Worm (Caenorhabditis elegans): ENCODE measurements around the gene Y43F8B.14.

Y43F8B.14 gene

ce11 chrV:19410663-19411062, 45.1 kb downstream of the Y43F8B.14 start, which contains the start of gene C25F9.5:
Gene C25F9.5 (minus strand): TSS chrV:19410857.
- TF ChIP-seq cebp-1 (GFP tag; IDR thresholded peaks at IDR 0.05) (peak; percentile 69; the same call in 1 of the 2 replicates), cebp-1 (tag; optimal IDR thresholded peaks at IDR 0.05) (peak; percentile 70), nhr-80 (tag; optimal IDR thresholded peaks at IDR 0.05) (peak; percentile 70), zfh-2 (GFP tag; conservative IDR thresholded peaks at IDR 0.05) (no peak), ceh-100 (GFP tag; IDR thresholded peaks at IDR 0.05) (no peak)

- no peak for TF ChIP-seq bed-2 (GFP tag; IDR thresholded peaks at IDR 0.05)
- no peak for TF ChIP-seq let-607 (tag; optimal IDR thresholded peaks at IDR 0.05)
- TF ChIP-seq rec-8 (tag; optimal IDR thresholded peaks at IDR 0.05) = no peak
- no peak for TF ChIP-seq hlh-26 (GFP tag; conservative IDR thresholded peaks at IDR 0.05)
- TF ChIP-seq aptf-2 (GFP tag; conservative IDR thresholded peaks at IDR 0.05) = no peak
- no peak for TF ChIP-seq lsl-1 (GFP tag; optimal IDR thresholded peaks at IDR 0.05)
- no peak for TF ChIP-seq rpc-1 (optimal IDR thresholded peaks at IDR 0.05)
- no peak for TF ChIP-seq rpc-1 (tag; optimal IDR thresholded peaks at IDR 0.05)
- TF ChIP-seq ccch-3 (GFP tag; optimal IDR thresholded peaks at IDR 0.05) = no peak
- TF ChIP-seq lir-1 (GFP tag; conservative IDR thresholded peaks at IDR 0.05) = no peak
- no peak for TF ChIP-seq nhr-120 (GFP tag; IDR thresholded peaks at IDR 0.05)
- no peak for TF ChIP-seq lag-1 (GFP tag; IDR thresholded peaks at IDR 0.05)
- TF ChIP-seq dox-1 (GFP tag; IDR thresholded peaks at IDR 0.05) = peak; percentile 39; the same call in 1 of the 2 replicates
- TF ChIP-seq ama-1 (optimal IDR thresholded peaks at IDR 0.05) = no peak
- no peak for TF ChIP-seq ama-1 (GFP tag; optimal IDR thresholded peaks at IDR 0.05)
- no peak for TF ChIP-seq F10E7.11 (tag; optimal IDR thresholded peaks at IDR 0.05)
- TF ChIP-seq F52B5.7 (tag; optimal IDR thresholded peaks at IDR 0.05) = no peak
- peak; percentile 84 for TF ChIP-seq nhr-80 (tag; optimal IDR thresholded peaks at IDR 0.05)
Observed at ce11 chrV:19405276-19405815, 50.4 kb downstream of the Y43F8B.14 start, which contains the start of the genes C25F9.6 and C25F9.10. Gene C25F9.6 (minus strand): TSS chrV:19405326. Gene C25F9.10 (plus strand): TSS chrV:19405729.

- TF ChIP-seq F39B2.1 (GFP tag; IDR thresholded peaks at IDR 0.05) (no peak), chd-7 (tag; optimal IDR thresholded peaks at IDR 0.05) (no peak), zim-3 (tag; optimal IDR thresholded peaks at IDR 0.05) (no peak), ama-1 (optimal IDR thresholded peaks at IDR 0.05) (no peak), ama-1 (GFP tag; optimal IDR thresholded peaks at IDR 0.05) (no peak), F33H1.4 (GFP tag; IDR thresholded peaks at IDR 0.05) (no peak), ztf-25 (GFP tag; IDR thresholded peaks at IDR 0.05) (no peak), nfyb-1 (GFP tag; IDR thresholded peaks at IDR 0.05) (no peak), ztf-6 (GFP tag; IDR thresholded peaks at IDR 0.05) (no peak), lin-35 (GFP tag; optimal IDR thresholded peaks at IDR 0.05) (no peak), madf-6 (GFP tag; IDR thresholded peaks at IDR 0.05) (no peak)
Observed at ce11 chrV:19403619-19404018, 52.2 kb downstream of the Y43F8B.14 start.

- TF ChIP-seq hmg-1.2 (GFP tag; IDR thresholded peaks at IDR 0.05) = no peak
- TF ChIP-seq fkh-3 (tag; optimal IDR thresholded peaks at IDR 0.05) = no peak
- no peak for TF ChIP-seq zim-3 (tag; optimal IDR thresholded peaks at IDR 0.05)
- no peak for TF ChIP-seq F39B2.1 (GFP tag; IDR thresholded peaks at IDR 0.05)
- TF ChIP-seq xnd-1 (tag; optimal IDR thresholded peaks at IDR 0.05) = no peak
Observed at ce11 chrV:19402855-19403254, 52.9 kb downstream of the Y43F8B.14 start, which contains the start of gene C25F9.12. Gene C25F9.12 (minus strand): TSS chrV:19402955.
